Fruit fly (Drosophila melanogaster) whole organism, embryonic: Measurements from ENCODE around the gene CG43318.

Experiments used
- Blimp-1 ChIP-seq: fragments of 200-800 bp; sonication (Bioruptor generic); optimal IDR thresholded peaks from 3 replicates; lab custom pipeline; 2018; ENCODE audit warnings: missing biosample characterization, missing genetic modification characterization, mild to moderate bottlenecking, moderate library complexity, missing genetic modification reagents
- CG10147 ChIP-seq: fragments of 200-800 bp; sonication (Bioruptor generic); optimal IDR thresholded peaks from 2 replicates; lab custom pipeline; 2019; ENCODE audit warnings: missing biosample characterization, mild to moderate bottlenecking, missing genetic modification characterization, moderate library complexity
- CG10321 ChIP-seq: fragments of 200-800 bp; sonication (Bioruptor generic); IDR thresholded peaks from 2 replicates; pipeline ENCODE4 v1.3.6; 2022; ENCODE audit warnings: missing biosample characterization, missing genetic modification characterization
- CG10366 ChIP-seq: fragments of 200-800 bp; sonication (Bioruptor generic); IDR thresholded peaks from 2 replicates; pipeline ENCODE4 v1.3.6; 2022; ENCODE audit warnings: missing biosample characterization, missing genetic modification characterization
- CG10565 ChIP-seq: fragments of 200-800 bp; sonication (Bioruptor generic); optimal IDR thresholded peaks from 3 replicates; lab custom pipeline; 2016; ENCODE audit warnings: missing biosample characterization, mild to moderate bottlenecking, missing genetic modification characterization
- CG10654 ChIP-seq: fragments of 200-800 bp; sonication (Bioruptor generic); optimal IDR thresholded peaks from 2 replicates; lab custom pipeline; 2016; ENCODE audit warnings: missing biosample characterization, missing genetic modification characterization
- CG11696 ChIP-seq: fragments of 200-800 bp; sonication (Bioruptor generic); IDR thresholded peaks from 2 replicates; pipeline ENCODE4 v1.3.6; 2022; ENCODE audit warnings: missing biosample characterization, missing genetic modification characterization
- CG12104 ChIP-seq: fragments of 200-800 bp; sonication (Bioruptor generic); optimal IDR thresholded peaks from 3 replicates; lab custom pipeline; 2016; ENCODE audit warnings: missing biosample characterization, missing genetic modification characterization
- CG12744 ChIP-seq: fragments of 200-800 bp; sonication (Bioruptor generic); optimal IDR thresholded peaks from 2 replicates; lab custom pipeline; 2016; ENCODE audit warnings: missing biosample characterization, missing genetic modification characterization
- CG13123 ChIP-seq: fragments of 200-800 bp; sonication (Bioruptor generic); optimal IDR thresholded peaks from 2 replicates; lab custom pipeline; 2016; ENCODE audit warnings: missing biosample characterization, missing genetic modification characterization
- CG14965 ChIP-seq: fragments of 200-800 bp; sonication (Bioruptor generic); optimal IDR thresholded peaks from 2 replicates; lab custom pipeline; 2016; ENCODE audit warnings: missing biosample characterization, missing genetic modification characterization, borderline replicate concordance
- CG17385 ChIP-seq: fragments of 200-800 bp; sonication (Bioruptor generic); optimal IDR thresholded peaks from 3 replicates; lab custom pipeline; 2018; ENCODE audit warnings: missing biosample characterization, mild to moderate bottlenecking, missing genetic modification characterization
- CG4282 ChIP-seq: fragments of 200-800 bp; sonication (Bioruptor generic); optimal IDR thresholded peaks from 2 replicates; lab custom pipeline; 2016; ENCODE audit warnings: missing biosample characterization, missing genetic modification characterization
- CG4360 ChIP-seq: fragments of 200-800 bp; sonication (Bioruptor generic); IDR thresholded peaks from 2 replicates; pipeline ENCODE4 v1.3.6; 2022; ENCODE audit warnings: missing biosample characterization, missing genetic modification characterization
- CG8281 ChIP-seq: fragments of 200-800 bp; sonication (Bioruptor generic); optimal IDR thresholded peaks from 2 replicates; lab custom pipeline; 2018; ENCODE audit warnings: missing biosample characterization, mild to moderate bottlenecking, missing genetic modification characterization, moderate library complexity
- CG8290 ChIP-seq, 3 experiments: fragments of 200-800 bp; sonication (Bioruptor generic); optimal IDR thresholded peaks; 2 replicates each; lab custom pipeline; 2016 to 2019; ENCODE audit warnings: missing biosample characterization in 3 of 3, missing genetic modification characterization in 3 of 3, mild to moderate bottlenecking in 2 of 3, moderate library complexity in 1 of 3
- CG8924 ChIP-seq: fragments of 200-800 bp; optimal IDR thresholded peaks from 3 replicates; lab custom pipeline; 2019; ENCODE audit warnings: missing biosample characterization, mild to moderate bottlenecking, missing genetic modification characterization, moderate library complexity
- CG9932 ChIP-seq: fragments of 200-800 bp; sonication (Bioruptor generic); IDR thresholded peaks from 2 replicates; pipeline ENCODE4 v1.3.6; 2022; ENCODE audit warnings: missing biosample characterization, missing genetic modification characterization
- CHES-1-like ChIP-seq: fragments of 200-800 bp; sonication (Bioruptor generic); optimal IDR thresholded peaks from 2 replicates; lab custom pipeline; 2016; ENCODE audit warnings: missing biosample characterization, missing genetic modification characterization
- D ChIP-seq, 2 experiments: fragments of 200-800 bp in 1 of 2; fragments of >200 bp in 1 of 2; sonication (Bioruptor generic) in 1 of 2; optimal IDR thresholded peaks; 2 replicates in 1 of 2; 3 replicates in 1 of 2; lab custom pipeline; 2017; ENCODE audit warnings: mild to moderate bottlenecking in 1 of 2, missing biosample characterization in 1 of 2, missing genetic modification characterization in 1 of 2, missing genetic modification reagents in 1 of 2
- Dbx ChIP-seq: fragments of 200-800 bp; sonication (Bioruptor generic); IDR thresholded peaks from 3 replicates; pipeline ENCODE4 v1.3.6; 2022; ENCODE audit warnings: missing biosample characterization, missing genetic modification characterization
- Doc2 ChIP-seq: fragments of 200-800 bp; sonication (Bioruptor generic); IDR thresholded peaks from 2 replicates; pipeline ENCODE4 v1.3.6; 2022; ENCODE audit warnings: missing biosample characterization, missing genetic modification characterization
- Ets97D ChIP-seq: fragments of 200-800 bp; sonication (Bioruptor generic); optimal IDR thresholded peaks from 3 replicates; lab custom pipeline; 2016; ENCODE audit warnings: missing biosample characterization, missing genetic modification characterization
- Fer2 ChIP-seq: fragments of 200-800 bp; sonication (Bioruptor generic); optimal IDR thresholded peaks from 2 replicates; lab custom pipeline; 2018; ENCODE audit warnings: missing biosample characterization, mild to moderate bottlenecking, missing genetic modification characterization, moderate library complexity
- Hr39 ChIP-seq: fragments of >200 bp; optimal IDR thresholded peaks from 2 replicates; lab custom pipeline; 2017
- Meics ChIP-seq: fragments of 200-800 bp; sonication (Bioruptor generic); optimal IDR thresholded peaks from 2 replicates; lab custom pipeline; 2017; ENCODE audit warnings: missing biosample characterization, mild to moderate bottlenecking, missing genetic modification characterization
- Pdp1 ChIP-seq, 2 experiments: fragments of 200-800 bp; sonication (Bioruptor generic); optimal IDR thresholded peaks; 3 replicates each; lab custom pipeline; 2016; ENCODE audit warnings: missing biosample characterization in 2 of 2, missing genetic modification characterization in 2 of 2, mild to moderate bottlenecking in 1 of 2, moderate library complexity in 1 of 2
- Rfx ChIP-seq: fragments of 200-800 bp; sonication (Bioruptor generic); IDR thresholded peaks from 2 replicates; pipeline ENCODE4 v1.3.6; 2022; ENCODE audit warnings: missing biosample characterization, missing genetic modification characterization
- Six4 ChIP-seq: fragments of 200-800 bp; sonication (Bioruptor generic); optimal IDR thresholded peaks from 2 replicates; lab custom pipeline; 2016; ENCODE audit warnings: missing biosample characterization, missing genetic modification characterization
- Sox100B ChIP-seq: fragments of 200-800 bp; sonication (Bioruptor generic); optimal IDR thresholded peaks from 3 replicates; lab custom pipeline; 2018; ENCODE audit warnings: missing biosample characterization, mild to moderate bottlenecking, missing genetic modification characterization
- Xrp1 ChIP-seq: fragments of 200-800 bp; sonication (Bioruptor generic); IDR thresholded peaks from 2 replicates; pipeline ENCODE4 v1.3.6; 2022; ENCODE audit warnings: missing biosample characterization, missing genetic modification characterization
- ara ChIP-seq: fragments of 200-800 bp; sonication (Bioruptor generic); IDR thresholded peaks from 2 replicates; pipeline ENCODE4 v1.3.6; 2022; ENCODE audit warnings: missing biosample characterization, missing genetic modification characterization
- br ChIP-seq: fragments of >200 bp; optimal IDR thresholded peaks from 2 replicates; lab custom pipeline; 2017
- ci ChIP-seq: fragments of 200-800 bp; sonication (Bioruptor generic); IDR thresholded peaks from 3 replicates; pipeline ENCODE4 v1.3.6; 2022; ENCODE audit warnings: missing biosample characterization, missing genetic modification characterization
- croc ChIP-seq: fragments of 200-800 bp; sonication (Bioruptor generic); conservative IDR thresholded peaks from 3 replicates; pipeline ENCODE4 v1.3.6; 2022; ENCODE audit warnings: missing biosample characterization, missing genetic modification characterization
- danr ChIP-seq: fragments of 200-800 bp; sonication (Bioruptor generic); IDR thresholded peaks from 2 replicates; pipeline ENCODE4 v1.3.6; 2022; ENCODE audit warnings: missing biosample characterization, missing genetic modification characterization
- dm ChIP-seq: fragments of 200-800 bp; sonication (Bioruptor generic); optimal IDR thresholded peaks from 3 replicates; lab custom pipeline; 2016; ENCODE audit warnings: missing biosample characterization, missing genetic modification characterization
- eyg ChIP-seq: fragments of 200-800 bp; sonication (Bioruptor generic); optimal IDR thresholded peaks from 3 replicates; lab custom pipeline; 2016; ENCODE audit warnings: missing biosample characterization, missing genetic modification characterization
- lola ChIP-seq, 3 experiments: fragments of >200 bp in 2 of 3; fragments of 200-800 bp in 1 of 3; sonication (Bioruptor generic) in 1 of 3; optimal IDR thresholded peaks; 2 replicates each; lab custom pipeline; 2017 to 2019; ENCODE audit warnings: missing biosample characterization in 3 of 3, missing genetic modification characterization in 3 of 3, mild to moderate bottlenecking in 1 of 3, moderate library complexity in 1 of 3
- pum ChIP-seq: fragments of 200-800 bp; sonication (Bioruptor generic); optimal IDR thresholded peaks from 2 replicates; lab custom pipeline; 2016; ENCODE audit warnings: missing biosample characterization, missing genetic modification characterization
- scrt ChIP-seq: fragments of 200-800 bp; sonication (Bioruptor generic); optimal IDR thresholded peaks from 2 replicates; lab custom pipeline; 2018; ENCODE audit warnings: missing biosample characterization, mild to moderate bottlenecking, missing genetic modification characterization, moderate library complexity
- tll ChIP-seq, 2 experiments: fragments of 200-800 bp in 1 of 2; fragments of >200 bp in 1 of 2; sonication (Bioruptor generic) in 1 of 2; optimal IDR thresholded peaks; 2 replicates each; lab custom pipeline; 2017 to 2019; ENCODE audit warnings: missing biosample characterization in 2 of 2, missing genetic modification characterization in 2 of 2, mild to moderate bottlenecking in 1 of 2, moderate library complexity in 1 of 2
- twi ChIP-seq: fragments of 200-800 bp; optimal IDR thresholded peaks from 2 replicates; lab custom pipeline; 2019; ENCODE audit warnings: missing biosample characterization, mild to moderate bottlenecking, missing genetic modification characterization, moderate library complexity
- unpg ChIP-seq: fragments of 200-800 bp; sonication (Bioruptor generic); optimal IDR thresholded peaks from 3 replicates; lab custom pipeline; 2018; ENCODE audit warnings: missing biosample characterization, mild to moderate bottlenecking, missing genetic modification characterization, moderate library complexity
- zfh2 ChIP-seq: fragments of 200-800 bp; sonication (Bioruptor generic); optimal IDR thresholded peaks from 2 replicates; lab custom pipeline; 2016; ENCODE audit warnings: missing biosample characterization, missing genetic modification characterization

The CG43318 gene

DNA sequence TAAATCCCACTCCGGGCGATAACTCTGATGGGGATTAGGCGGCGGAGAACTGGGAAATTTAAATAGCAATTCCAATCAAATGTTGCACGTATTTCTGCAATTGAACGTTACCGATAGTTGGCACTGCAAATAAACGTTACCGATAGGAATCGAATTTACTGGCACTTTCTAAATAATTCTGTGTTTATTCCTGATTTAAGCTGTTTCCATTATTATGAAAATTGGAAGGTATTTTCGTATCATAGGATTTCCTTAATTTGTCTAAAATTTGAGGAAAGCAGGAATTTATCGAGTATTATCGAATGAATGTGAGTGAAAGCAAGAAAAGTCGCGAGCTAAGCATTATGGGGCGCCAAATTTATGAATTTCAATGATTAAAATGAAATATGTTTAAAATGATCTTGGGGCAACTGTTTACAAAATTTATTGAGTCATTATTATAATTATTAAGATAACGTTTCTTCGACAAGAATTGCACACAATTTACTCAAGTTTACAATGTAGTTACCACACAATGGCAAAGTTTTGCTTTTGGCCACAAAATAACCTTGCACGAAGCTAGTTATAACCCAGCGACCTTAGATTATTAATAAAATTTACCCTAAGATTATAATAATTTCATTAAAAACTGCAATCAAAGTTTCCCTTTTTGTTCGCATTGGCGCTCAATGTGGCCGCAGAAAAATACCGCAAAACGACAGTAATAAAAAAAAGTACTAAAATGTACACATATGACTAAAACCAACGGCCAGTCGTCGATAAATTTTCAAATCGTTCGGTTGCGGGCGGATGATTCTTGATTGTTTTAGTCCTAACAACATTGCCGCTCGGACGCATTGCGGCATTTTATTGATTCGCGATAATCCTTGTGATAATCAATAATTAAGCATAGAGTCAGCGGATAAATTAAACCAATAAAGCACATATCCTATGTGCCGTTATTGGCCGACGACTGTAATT, 29.4 kb downstream of the CG43318 start, which contains the start of gene alpha-Man-IIb (continued):
- peak; percentile 12; the same call in 1 of the 2 replicates for TF ChIP-seq CG10366 (GFP tag; lab: Robert Waterston, UW)
- peak; percentile 56 for TF ChIP-seq CG8924 (tag; lab: Kevin White, UChicago)
- peak; percentile 35 for TF ChIP-seq Ets97D (GFP tag; lab: Kevin White, UChicago)
- peak; percentile 25 for TF ChIP-seq CG17385 (GFP tag; lab: Kevin White, UChicago)
- peak; percentile 54 for TF ChIP-seq Rfx (GFP tag; lab: Robert Waterston, UW)
- TF ChIP-seq CG10565: no peak
- no peak for TF ChIP-seq Sox100B (GFP tag; lab: Kevin White, UChicago)
- TF ChIP-seq CG14965 (GFP tag; lab: Kevin White, UChicago): no peak
- TF ChIP-seq croc: no peak
- no peak for TF ChIP-seq CG4360
- no peak; the same call in 1 of the 3 replicates for TF ChIP-seq ci (GFP tag; lab: Robert Waterston, UW)
- no peak for TF ChIP-seq Fer2 (tag; lab: Kevin White, UChicago)
- TF ChIP-seq CG8290 (GFP tag; optimal IDR thresholded peaks at IDR 0.05; lab: Kevin White, UChicago): no peak
- TF ChIP-seq CG8290 (tag; optimal IDR thresholded peaks at IDR 0.05; lab: Kevin White, UChicago): no peak
- TF ChIP-seq dm (GFP tag; lab: Kevin White, UChicago): no peak
- TF ChIP-seq CG12744 (GFP tag; lab: Kevin White, UChicago): no peak
- no peak for TF ChIP-seq pum
- no peak for TF ChIP-seq CG8281 (tag; lab: Kevin White, UChicago)
- TF ChIP-seq Meics: peak; percentile 31
- no peak for TF ChIP-seq ara
- TF ChIP-seq Doc2 (GFP tag; lab: Robert Waterston, UW): no peak
- TF ChIP-seq lola (GFP tag; optimal IDR thresholded peaks at IDR 0.05; lab: Kevin White, UChicago): no peak
- TF ChIP-seq CG13123 (GFP tag; lab: Kevin White, UChicago): no peak
- no peak for TF ChIP-seq scrt (GFP tag; lab: Kevin White, UChicago)
- no peak for TF ChIP-seq tll (GFP tag; optimal IDR thresholded peaks at IDR 0.05; lab: Kevin White, UChicago)

DNA sequence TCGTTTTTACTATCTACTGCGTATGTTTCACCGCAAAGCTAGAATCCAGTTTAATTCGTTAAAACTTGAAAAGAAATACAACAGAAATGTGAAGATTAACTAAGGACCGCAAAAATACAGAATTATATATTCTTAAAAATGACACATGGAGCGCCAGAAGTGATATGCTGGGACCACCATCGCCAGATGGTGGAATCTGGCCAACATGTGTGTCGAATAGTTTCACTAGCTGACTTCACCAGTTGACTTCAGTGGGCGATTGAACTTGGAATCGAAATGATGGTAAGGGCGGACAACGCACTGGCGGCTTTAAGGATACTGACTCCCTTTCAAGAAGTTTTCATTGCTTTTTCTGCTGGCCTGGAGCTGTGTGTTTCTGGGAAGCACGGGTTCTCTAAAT, 31.2 kb downstream of the CG43318 start, which contains the start of gene CG9593:
TSS of gene CG9593 (plus strand) at position 270 of the 400 bp plus-strand sequence.
- TF ChIP-seq Xrp1 (GFP tag; lab: Robert Waterston, UW): no peak
- peak; percentile 94 for TF ChIP-seq twi (tag; lab: Kevin White, UChicago)

DNA sequence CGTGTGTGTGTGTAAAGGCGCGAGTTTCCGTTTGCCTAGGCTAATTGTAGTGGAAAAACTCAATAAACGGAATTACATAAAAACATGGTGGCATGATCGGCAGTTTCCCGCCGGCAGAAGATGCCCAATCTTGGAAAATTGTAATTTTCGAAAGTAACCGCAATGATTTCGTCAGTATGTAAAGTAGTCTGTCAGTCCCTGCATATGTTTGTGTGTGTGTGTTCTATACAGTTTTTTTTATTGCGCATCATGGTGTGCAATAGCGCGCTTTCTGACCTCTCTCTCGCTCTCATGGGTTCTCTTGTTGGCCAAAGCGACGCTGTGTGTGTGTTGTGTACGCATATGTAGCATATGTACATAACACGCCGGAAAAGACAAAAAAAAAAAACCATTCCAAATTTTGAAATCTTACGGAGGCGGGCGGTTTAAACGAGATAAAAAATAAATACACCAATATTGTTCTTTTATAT, 38.9 kb downstream of the CG43318 start:
- TF ChIP-seq Dbx (GFP tag; lab: Robert Waterston, UW) (peak; percentile 50; the same call in 1 of the 3 replicates), zfh2 (GFP tag; lab: Kevin White, UChicago) (peak; percentile 11), CG10321 (GFP tag; lab: Robert Waterston, UW) (peak; percentile 69), CG10654 (GFP tag; lab: Kevin White, UChicago) (no peak), CG10147 (peak; percentile 4), danr (no peak), Pdp1 (GFP tag; optimal IDR thresholded peaks at IDR 0.05; lab: Kevin White, UChicago) (peak in 1 of 2 experiments; percentile 92), CHES-1-like (peak; percentile 67), Six4 (no peak), Doc2 (GFP tag; lab: Robert Waterston, UW) (no peak), unpg (peak; percentile 4), CG9932 (peak; percentile 34; the same call in 1 of the 2 replicates), eyg (GFP tag; lab: Kevin White, UChicago) (peak; percentile 22), D (optimal IDR thresholded peaks at IDR 0.05; lab: Kevin White, UChicago) (no peak), D (GFP tag; optimal IDR thresholded peaks at IDR 0.05; lab: Kevin White, UChicago) (peak; percentile 5), Hr39 (lab: Kevin White, UChicago) (no peak), CG11696 (GFP tag; lab: Robert Waterston, UW) (peak; percentile 35; the same call in 1 of the 2 replicates), Blimp-1 (GFP tag; lab: Kevin White, UChicago) (peak; percentile 9), CG4282 (peak; percentile 15), CG12104 (GFP tag; lab: Kevin White, UChicago) (peak; percentile 32), CG8290 (GFP tag; optimal IDR thresholded peaks at IDR 0.05; lab: Kevin White, UChicago) (no peak), CG8290 (tag; optimal IDR thresholded peaks at IDR 0.05; lab: Kevin White, UChicago) (no peak), br (no peak)
